Worm (Caenorhabditis elegans) whole organism, L4 larva: ENCODE measurements around the gene srz-48.
"Not testable (repeated sequence)": the region's sequence is repeated elsewhere in the genome, so short reads cannot be mapped to it uniquely, and the experiment has no call there.

Source experiments
- F26F4.8 ChIP-seq: fragments of 200-800 bp; sonication (Bioruptor generic); conservative IDR thresholded peaks from 2 replicates; pipeline ENCODE4 v1.3.6; 2022; ENCODE audit warnings: missing genetic modification characterization, missing compliant biosample characterization
- F37D6.2 ChIP-seq: sonication (generic microtip); optimal IDR thresholded peaks from 2 replicates; lab custom pipeline; 2016; ENCODE audit warnings: mild to moderate bottlenecking, missing genetic modification characterization, missing compliant biosample characterization
- T26A8.4 ChIP-seq: fragments of 200-800 bp; sonication (Bioruptor generic); IDR thresholded peaks from 2 replicates; pipeline ENCODE4 v1.3.6; 2022; ENCODE audit warnings: missing genetic modification characterization, missing compliant biosample characterization
- Y48G9A.11 ChIP-seq: fragments of 200-800 bp; sonication (Bioruptor generic); IDR thresholded peaks from 2 replicates; pipeline ENCODE4 v1.3.6; 2022; ENCODE audit warnings: missing genetic modification reagents, missing genetic modification characterization, missing compliant biosample characterization
- ZK546.5 ChIP-seq, 2 experiments: sonication (generic microtip); optimal IDR thresholded peaks; 2 replicates each; lab custom pipeline; 2017; ENCODE audit warnings: missing biosample characterization in 2 of 2, missing genetic modification characterization in 2 of 2
- aha-1 ChIP-seq: fragments of 150-350 bp; peaks from one replicate; lab custom pipeline; 2014; ENCODE audit warnings: missing biosample characterization, missing genetic modification characterization
- ceh-20 ChIP-seq: fragments of 200-800 bp; sonication (Bioruptor generic); IDR thresholded peaks from 2 replicates; pipeline ENCODE4 v1.3.6; 2022; ENCODE audit warnings: missing genetic modification reagents, missing genetic modification characterization, missing compliant biosample characterization
- ceh-28 ChIP-seq: fragments of 150-350 bp; optimal IDR thresholded peaks from 2 replicates; lab custom pipeline; 2014; ENCODE audit warnings: missing biosample characterization, missing genetic modification reagents, missing genetic modification characterization
- ceh-32 ChIP-seq: sonication (generic microtip); optimal IDR thresholded peaks from 2 replicates; lab custom pipeline; 2016; ENCODE audit warnings: mild to moderate bottlenecking, missing genetic modification characterization, missing compliant biosample characterization; ENCODE audit not compliant: poor library complexity
- ceh-44 ChIP-seq: fragments of 200-800 bp; sonication (Bioruptor generic); IDR thresholded peaks from 2 replicates; pipeline ENCODE4 v1.3.6; 2022; ENCODE audit warnings: missing genetic modification reagents, missing genetic modification characterization, missing compliant biosample characterization
- ctbp-1 ChIP-seq: fragments of 200-800 bp; sonication (Bioruptor generic); IDR thresholded peaks from 2 replicates; pipeline ENCODE4 v1.3.6; 2022; ENCODE audit warnings: missing genetic modification reagents, missing genetic modification characterization, missing compliant biosample characterization
- daf-16 ChIP-seq, 3 experiments: sonication (generic microtip); optimal IDR thresholded peaks; 2 replicates each; lab custom pipeline; 2016 to 2017; ENCODE audit warnings: missing genetic modification characterization in 3 of 3, missing genetic modification reagents in 3 of 3, mild to moderate bottlenecking in 2 of 3, missing compliant biosample characterization in 2 of 3, missing biosample characterization in 1 of 3, moderate library complexity in 1 of 3
- dmd-8 ChIP-seq: fragments of 200-800 bp; sonication (Bioruptor generic); IDR thresholded peaks from 2 replicates; pipeline ENCODE4 v1.3.6; 2022; ENCODE audit warnings: missing genetic modification characterization, missing compliant biosample characterization
- dpl-1 ChIP-seq: fragments of 150-350 bp; optimal IDR thresholded peaks from 2 replicates; lab custom pipeline; 2014; ENCODE audit warnings: missing biosample characterization, missing genetic modification reagents, missing genetic modification characterization
- hlh-11 ChIP-seq: fragments of 200-800 bp; sonication (Bioruptor generic); optimal IDR thresholded peaks from 2 replicates; lab custom pipeline; 2018; ENCODE audit warnings: mild to moderate bottlenecking, missing genetic modification characterization, missing compliant biosample characterization
- hmg-1.1 ChIP-seq: fragments of 200-800 bp; sonication (Bioruptor generic); IDR thresholded peaks from 2 replicates; pipeline ENCODE4 v1.3.6; 2022; ENCODE audit warnings: missing genetic modification reagents, missing genetic modification characterization, missing compliant biosample characterization
- jun-1 ChIP-seq: fragments of 150-350 bp; optimal IDR thresholded peaks from 2 replicates; lab custom pipeline; 2014; ENCODE audit warnings: missing biosample characterization, missing genetic modification reagents, missing genetic modification characterization
- madf-5 ChIP-seq, 2 experiments: fragments of 200-800 bp; sonication (Bioruptor generic); IDR thresholded peaks; 2 replicates each; pipeline ENCODE4 v1.3.6; 2022; ENCODE audit warnings: missing compliant biosample characterization in 2 of 2, missing genetic modification characterization in 2 of 2
- nhr-102 ChIP-seq: sonication (generic microtip); optimal IDR thresholded peaks from 2 replicates; lab custom pipeline; 2016; ENCODE audit warnings: mild to moderate bottlenecking, missing genetic modification characterization, moderate library complexity, missing compliant biosample characterization
- nhr-25 ChIP-seq: sonication (generic microtip); optimal IDR thresholded peaks from 2 replicates; lab custom pipeline; 2017; ENCODE audit warnings: missing genetic modification characterization, mild to moderate bottlenecking, missing compliant biosample characterization, antibody characterized with exemption, moderate library complexity, borderline replicate concordance; ENCODE audit not compliant: insufficient read depth
- nhr-41 ChIP-seq: fragments of 200-800 bp; sonication (Bioruptor generic); IDR thresholded peaks from 2 replicates; pipeline ENCODE4 v1.3.6; 2022; ENCODE audit warnings: missing genetic modification reagents, missing genetic modification characterization, missing compliant biosample characterization
- nhr-48 ChIP-seq: sonication (generic microtip); optimal IDR thresholded peaks from 2 replicates; lab custom pipeline; 2016; ENCODE audit warnings: mild to moderate bottlenecking, missing genetic modification characterization, missing compliant biosample characterization
- php-3 ChIP-seq: fragments of 200-800 bp; sonication (Bioruptor generic); IDR thresholded peaks from 2 replicates; pipeline ENCODE4 v1.3.6; 2022; ENCODE audit warnings: missing genetic modification reagents, missing genetic modification characterization, missing compliant biosample characterization
- set-16 ChIP-seq: fragments of 200-800 bp; sonication (Bioruptor generic); IDR thresholded peaks from 2 replicates; pipeline ENCODE4 v1.3.6; 2022; ENCODE audit warnings: missing genetic modification reagents, missing genetic modification characterization, missing compliant biosample characterization
- spr-3 ChIP-seq: fragments of 200-800 bp; sonication (Bioruptor generic); optimal IDR thresholded peaks from 2 replicates; lab custom pipeline; 2018; ENCODE audit warnings: mild to moderate bottlenecking, missing genetic modification characterization, missing compliant biosample characterization
- unc-62 ChIP-seq, 3 experiments: fragments of 150-350 bp in 1 of 3; sonication (generic microtip); optimal IDR thresholded peaks in 2 of 3; peaks in 1 of 3; 1 replicate in 1 of 3; 2 replicates in 2 of 3; lab custom pipeline; 2014 to 2017; ENCODE audit warnings: missing biosample characterization in 3 of 3, missing genetic modification characterization in 3 of 3, missing genetic modification reagents in 3 of 3, missing genotype in 1 of 3
- zfp-2 ChIP-seq: sonication (generic microtip); optimal IDR thresholded peaks from 2 replicates; lab custom pipeline; 2016; ENCODE audit warnings: mild to moderate bottlenecking, missing genetic modification characterization, missing compliant biosample characterization
- zip-11 ChIP-seq: fragments of 200-800 bp; sonication (Bioruptor generic); IDR thresholded peaks from 2 replicates; pipeline ENCODE4 v1.3.6; 2022; ENCODE audit warnings: missing genetic modification characterization, missing compliant biosample characterization
- zip-2 ChIP-seq: fragments of 150-350 bp; optimal IDR thresholded peaks from 2 replicates; lab custom pipeline; 2014; ENCODE audit warnings: missing biosample characterization, missing genetic modification characterization

The srz-48 gene

ce11 chrV:17467881-17468280 is 7.9 kb upstream of the srz-48 start:
- TF ChIP-seq set-16 (GFP tag; lab: Robert Waterston, UW), result peak; percentile 76
- no peak for TF ChIP-seq ceh-28

ce11 chrV:17466751-17467150 is 6.8 kb upstream of the srz-48 start, which contains the start of gene srw-72:
srw-72 (plus strand) TSS chrV:17467051.
- TF ChIP-seq ceh-20 (GFP tag; lab: Robert Waterston, UW), result no peak
- no peak for TF ChIP-seq hlh-11
- no peak for TF ChIP-seq aha-1
- TF ChIP-seq zip-2 (tag; lab: Kevin White, UChicago), result no peak
- TF ChIP-seq ceh-32 (tag; lab: Kevin White, UChicago), result no peak
- TF ChIP-seq ZK546.5 (tag; optimal IDR thresholded peaks at IDR 0.05; lab: Kevin White, UChicago), result no peak
- no peak for TF ChIP-seq madf-5 (GFP tag; IDR thresholded peaks at IDR 0.05; lab: Robert Waterston, UW)

ce11 chrV:17464278-17464677 is 4.3 kb upstream of the srz-48 start, which contains the start of gene F20E11.7:
F20E11.7 (plus strand) TSS chrV:17464578.
- not testable (repeated sequence) for TF ChIP-seq hmg-1.1, dmd-8, nhr-41 (GFP tag; lab: Robert Waterston, UW)

ce11 chrV:17458069-17458468 is 1.9 kb downstream of the srz-48 start, which contains the start of gene str-200:
str-200 (minus strand) TSS chrV:17458169.
- no peak for TF ChIP-seq unc-62 (GFP tag; optimal IDR thresholded peaks at IDR 0.05 in 1 of 2; lab: Kevin White, UChicago)
- no peak for TF ChIP-seq unc-62 (tag; optimal IDR thresholded peaks at IDR 0.05; lab: Kevin White, UChicago)
- no peak for TF ChIP-seq daf-16 (GFP tag; optimal IDR thresholded peaks at IDR 0.05; lab: Kevin White, UChicago)
- no peak for TF ChIP-seq daf-16 (tag; optimal IDR thresholded peaks at IDR 0.05; lab: Kevin White, UChicago)
- TF ChIP-seq T26A8.4 (GFP tag; lab: Robert Waterston, UW), result no peak
- no peak for TF ChIP-seq zfp-2 (tag; lab: Kevin White, UChicago)
- TF ChIP-seq ceh-44 (GFP tag; lab: Robert Waterston, UW), result no peak
- no peak for TF ChIP-seq spr-3 (GFP tag; lab: Kevin White, UChicago)
- no peak for TF ChIP-seq nhr-102 (tag; lab: Kevin White, UChicago)
- TF ChIP-seq dmd-8 (GFP tag; lab: Robert Waterston, UW), result no peak
- no peak for TF ChIP-seq dpl-1
- TF ChIP-seq ceh-20 (GFP tag; lab: Robert Waterston, UW), result no peak
- TF ChIP-seq madf-5 (GFP tag; IDR thresholded peaks at IDR 0.05; lab: Robert Waterston, UW), result no peak
- no peak for TF ChIP-seq jun-1 (tag; lab: Kevin White, UChicago)
- no peak for TF ChIP-seq nhr-48
- no peak for TF ChIP-seq F37D6.2 (tag; lab: Kevin White, UChicago)
- no peak for TF ChIP-seq Y48G9A.11 (GFP tag; lab: Robert Waterston, UW)
- TF ChIP-seq php-3 (GFP tag; lab: Robert Waterston, UW), result no peak
- TF ChIP-seq zip-11 (GFP tag; lab: Robert Waterston, UW), result no peak
- no peak for TF ChIP-seq ctbp-1 (GFP tag; lab: Robert Waterston, UW)

- TF ChIP-seq unc-62 (GFP tag; optimal IDR thresholded peaks at IDR 0.05 in 1 of 2; lab: Kevin White, UChicago), result peak in 1 of 2 experiments; percentile 17
- TF ChIP-seq unc-62 (tag; optimal IDR thresholded peaks at IDR 0.05; lab: Kevin White, UChicago), result not testable (repeated sequence)
Measured at ce11 chrV:17456197-17456596, 3.8 kb downstream of the srz-48 start, which contains the start of gene srh-203. srh-203 (minus strand) TSS chrV:17456297.

- TF ChIP-seq F26F4.8 (no peak), nhr-25 (no peak), dpl-1 (no peak), aha-1 (peak; percentile 90)
Measured at ce11 chrV:17449836-17450235, 10.1 kb downstream of the srz-48 start.
